Fruit fly (Drosophila melanogaster): ENCODE data around the gene CG4267.

- TF ChIP-seq CTCF (optimal IDR thresholded peaks at IDR 0.05) (no peak), CG8478 (optimal IDR thresholded peaks at IDR 0.05) (no peak)
These were observed 10.1 kb downstream of the CG4267 start, which contains the start of gene CG17239 for dm6 chr2L:2252241-2252640.

Measured in S2 (cell line).